Fruit fly (Drosophila melanogaster) whole organism, embryonic: ENCODE measurements around the gene CG18563.

Experiments used
- Abd-B ChIP-seq: fragments of 200-800 bp; sonication (Bioruptor generic); optimal IDR thresholded peaks from 2 replicates; lab custom pipeline; 2018; ENCODE audit warnings: missing biosample characterization, mild to moderate bottlenecking, missing genetic modification characterization, moderate library complexity
- Awh ChIP-seq: fragments of 200-800 bp; sonication (Bioruptor generic); IDR thresholded peaks from 2 replicates; pipeline ENCODE4, ENCODE4 v1.3.6; 2022; ENCODE audit warnings: missing biosample characterization, missing genetic modification characterization
- CG10209 ChIP-seq: fragments of 200-800 bp; sonication (Bioruptor generic); optimal IDR thresholded peaks from 3 replicates; lab custom pipeline; 2017; ENCODE audit warnings: missing biosample characterization, mild to moderate bottlenecking, missing genetic modification characterization, missing genetic modification reagents
- CG11247 ChIP-seq: fragments of 200-800 bp; sonication (Bioruptor generic); IDR thresholded peaks from 2 replicates; pipeline ENCODE4 v1.3.6; 2022; ENCODE audit warnings: missing biosample characterization, missing genetic modification characterization
- CG12236 ChIP-seq: fragments of 200-800 bp; sonication (Bioruptor generic); optimal IDR thresholded peaks from 2 replicates; lab custom pipeline; 2016; ENCODE audit warnings: missing biosample characterization, missing genetic modification characterization
- CG1233 ChIP-seq: fragments of 200-800 bp; sonication (Bioruptor generic); optimal IDR thresholded peaks from 4 replicates; lab custom pipeline; 2018; ENCODE audit warnings: missing biosample characterization, mild to moderate bottlenecking, missing genetic modification characterization
- CG14441 ChIP-seq: fragments of 200-800 bp; sonication (Bioruptor generic); IDR thresholded peaks from 2 replicates; pipeline ENCODE4 v1.3.6; 2022; ENCODE audit warnings: missing biosample characterization, missing genetic modification characterization
- CG1602 ChIP-seq: fragments of 200-800 bp; sonication (Bioruptor generic); optimal IDR thresholded peaks from 3 replicates; lab custom pipeline; 2016; ENCODE audit warnings: missing biosample characterization, missing genetic modification characterization
- CG17802 ChIP-seq: fragments of 200-800 bp; sonication (Bioruptor generic); optimal IDR thresholded peaks from 2 replicates; lab custom pipeline; 2018; ENCODE audit warnings: missing biosample characterization, mild to moderate bottlenecking, missing genetic modification characterization, moderate library complexity
- CG18011 ChIP-seq: fragments of 200-800 bp; sonication (Bioruptor generic); optimal IDR thresholded peaks from 2 replicates; lab custom pipeline; 2017; ENCODE audit warnings: missing biosample characterization, missing genetic modification characterization, mild to moderate bottlenecking, moderate library complexity, missing genotype
- CG18619 ChIP-seq: fragments of 200-800 bp; sonication (Bioruptor generic); optimal IDR thresholded peaks from 3 replicates; lab custom pipeline; 2017; ENCODE audit warnings: missing biosample characterization, mild to moderate bottlenecking, missing genetic modification characterization
- CG2199 ChIP-seq: fragments of 200-800 bp; sonication (Bioruptor generic); IDR thresholded peaks from 3 replicates; pipeline ENCODE4 v1.3.6; 2022; ENCODE audit warnings: missing biosample characterization, missing genetic modification characterization
- CG3065 ChIP-seq: fragments of 200-800 bp; sonication (Bioruptor generic); optimal IDR thresholded peaks from 2 replicates; lab custom pipeline; 2016; ENCODE audit warnings: missing biosample characterization, missing genetic modification characterization
- CG31224 ChIP-seq: fragments of 200-800 bp; sonication (Bioruptor generic); IDR thresholded peaks from 2 replicates; pipeline ENCODE4 v1.3.6; 2022; ENCODE audit warnings: missing biosample characterization, missing genetic modification characterization
- CG34376 ChIP-seq: fragments of 200-800 bp; sonication (Bioruptor generic); optimal IDR thresholded peaks from 2 replicates; lab custom pipeline; 2018; ENCODE audit warnings: missing biosample characterization, mild to moderate bottlenecking, missing genetic modification characterization
- CG34422 ChIP-seq: fragments of 200-800 bp; sonication (Bioruptor generic); IDR thresholded peaks from 3 replicates; pipeline ENCODE4 v1.3.6; 2022; ENCODE audit warnings: missing biosample characterization, missing genetic modification characterization
- CG7556 ChIP-seq: fragments of 200-800 bp; sonication (Bioruptor generic); optimal IDR thresholded peaks from 2 replicates; lab custom pipeline; 2017; ENCODE audit warnings: missing biosample characterization, mild to moderate bottlenecking, missing genetic modification characterization
- CG7839 ChIP-seq: fragments of 200-800 bp; sonication (Bioruptor generic); optimal IDR thresholded peaks from 3 replicates; lab custom pipeline; 2018; ENCODE audit warnings: missing biosample characterization, mild to moderate bottlenecking, missing genetic modification characterization, moderate library complexity
- CG8089 ChIP-seq: fragments of 200-800 bp; sonication (Bioruptor generic); optimal IDR thresholded peaks from 3 replicates; lab custom pipeline; 2016; ENCODE audit warnings: missing biosample characterization, missing genetic modification characterization
- CG8281 ChIP-seq: fragments of 200-800 bp; sonication (Bioruptor generic); optimal IDR thresholded peaks from 2 replicates; lab custom pipeline; 2018; ENCODE audit warnings: missing biosample characterization, mild to moderate bottlenecking, missing genetic modification characterization, moderate library complexity
- CG8765 ChIP-seq: fragments of 200-800 bp; sonication (Bioruptor generic); IDR thresholded peaks from 2 replicates; pipeline ENCODE4 v1.3.6; 2022; ENCODE audit warnings: missing biosample characterization, missing genetic modification characterization
- CG9437 ChIP-seq: fragments of 200-800 bp; sonication (Bioruptor generic); optimal IDR thresholded peaks from 2 replicates; lab custom pipeline; 2018; ENCODE audit warnings: missing biosample characterization, mild to moderate bottlenecking, missing genetic modification characterization
- CG9727 ChIP-seq: fragments of 200-800 bp; sonication (Bioruptor generic); optimal IDR thresholded peaks from 3 replicates; lab custom pipeline; 2017; ENCODE audit warnings: missing biosample characterization, mild to moderate bottlenecking, missing genetic modification characterization
- CTCF ChIP-seq: fragments of 200-800 bp; sonication (Bioruptor generic); optimal IDR thresholded peaks from 2 replicates; lab custom pipeline; 2017; ENCODE audit warnings: missing biosample characterization, mild to moderate bottlenecking, missing genetic modification characterization, moderate library complexity
- Dek ChIP-seq: fragments of 200-800 bp; sonication (Bioruptor generic); optimal IDR thresholded peaks from 3 replicates; lab custom pipeline; 2019; ENCODE audit warnings: missing biosample characterization, mild to moderate bottlenecking, missing genetic modification characterization, moderate library complexity
- Dll ChIP-seq: fragments of 200-800 bp; sonication (Bioruptor generic); IDR thresholded peaks from 4 replicates; pipeline ENCODE4 v1.3.6; 2022; ENCODE audit warnings: missing biosample characterization, missing genetic modification characterization; ENCODE audit not compliant: partially characterized antibody
- Ets97D ChIP-seq: fragments of 200-800 bp; sonication (Bioruptor generic); optimal IDR thresholded peaks from 3 replicates; lab custom pipeline; 2016; ENCODE audit warnings: missing biosample characterization, missing genetic modification characterization
- HLHmδ ChIP-seq: fragments of 200-800 bp; sonication (Bioruptor generic); optimal IDR thresholded peaks from 2 replicates; lab custom pipeline; 2018; ENCODE audit warnings: missing biosample characterization, mild to moderate bottlenecking, missing genetic modification characterization, moderate library complexity
- Hmr ChIP-seq: fragments of 200-800 bp; sonication (Bioruptor generic); optimal IDR thresholded peaks from 3 replicates; lab custom pipeline; 2017; ENCODE audit warnings: mild to moderate bottlenecking, missing biosample characterization, missing genetic modification reagents, missing genetic modification characterization
- Lhr ChIP-seq: fragments of 200-800 bp; sonication (Bioruptor generic); optimal IDR thresholded peaks from 3 replicates; lab custom pipeline; 2017; ENCODE audit warnings: mild to moderate bottlenecking, missing biosample characterization, missing genetic modification reagents, missing genetic modification characterization
- MBD-R2 ChIP-seq: fragments of 200-800 bp; sonication (Bioruptor generic); IDR thresholded peaks from 2 replicates; pipeline ENCODE4 v1.3.6; 2022; ENCODE audit warnings: missing biosample characterization, missing genetic modification characterization
- PHDP ChIP-seq: fragments of 200-800 bp; sonication (Bioruptor generic); optimal IDR thresholded peaks from 3 replicates; lab custom pipeline; 2018; ENCODE audit warnings: missing biosample characterization, mild to moderate bottlenecking, missing genetic modification characterization, moderate library complexity
- Ravus ChIP-seq: fragments of 200-800 bp; sonication (Bioruptor generic); IDR thresholded peaks from 2 replicates; pipeline ENCODE4 v1.3.6; 2022; ENCODE audit warnings: missing biosample characterization, missing genetic modification characterization
- Xbp1 ChIP-seq: fragments of 200-800 bp; sonication (Bioruptor generic); optimal IDR thresholded peaks from 3 replicates; lab custom pipeline; 2016; ENCODE audit warnings: missing biosample characterization, mild to moderate bottlenecking, missing genetic modification characterization
- crol ChIP-seq: fragments of 200-800 bp; sonication (Bioruptor generic); IDR thresholded peaks from 2 replicates; pipeline ENCODE4 v1.3.6; 2022; ENCODE audit warnings: missing biosample characterization, missing genetic modification characterization
- fru ChIP-seq: fragments of >200 bp; optimal IDR thresholded peaks from 2 replicates; lab custom pipeline; 2017
- gfzf ChIP-seq: fragments of 200-800 bp; sonication (Bioruptor generic); optimal IDR thresholded peaks from 2 replicates; lab custom pipeline; 2016; ENCODE audit warnings: missing biosample characterization, mild to moderate bottlenecking, missing genetic modification characterization, moderate library complexity
- gro ChIP-seq: fragments of 200-800 bp; sonication (Bioruptor generic); optimal IDR thresholded peaks from 2 replicates; lab custom pipeline; 2016; ENCODE audit warnings: missing biosample characterization, missing genetic modification characterization
- h ChIP-seq: fragments of >200 bp; optimal IDR thresholded peaks from 2 replicates; lab custom pipeline; 2017
- ind ChIP-seq: fragments of 200-800 bp; sonication (Bioruptor generic); optimal IDR thresholded peaks from 3 replicates; lab custom pipeline; 2016; ENCODE audit warnings: missing biosample characterization, missing genetic modification characterization
- ken ChIP-seq: fragments of 200-800 bp; sonication (Bioruptor generic); IDR thresholded peaks from 3 replicates; pipeline ENCODE4 v1.3.6; 2022; ENCODE audit warnings: missing biosample characterization, missing genetic modification characterization
- lilli ChIP-seq: fragments of 200-800 bp; sonication (Bioruptor generic); optimal IDR thresholded peaks from 3 replicates; lab custom pipeline; 2016; ENCODE audit warnings: missing biosample characterization, missing genetic modification characterization
- onecut ChIP-seq: fragments of 200-800 bp; sonication (Bioruptor generic); IDR thresholded peaks from 2 replicates; pipeline ENCODE4 v1.3.6; 2022; ENCODE audit warnings: missing biosample characterization, missing genetic modification characterization
- pita ChIP-seq: fragments of 200-800 bp; sonication (Bioruptor generic); optimal IDR thresholded peaks from 2 replicates; lab custom pipeline; 2017; ENCODE audit warnings: missing biosample characterization, mild to moderate bottlenecking, missing genetic modification characterization
- sens ChIP-seq: fragments of 200-800 bp; sonication (Bioruptor generic); peaks from one replicate; lab custom pipeline; 2016; ENCODE audit warnings: missing biosample characterization, missing genetic modification characterization
- sisA ChIP-seq: fragments of 200-800 bp; sonication (Bioruptor generic); IDR thresholded peaks from 2 replicates; pipeline ENCODE4 v1.3.6; 2022; ENCODE audit warnings: missing biosample characterization, missing genetic modification characterization
- so ChIP-seq: fragments of 200-800 bp; sonication (Bioruptor generic); IDR thresholded peaks from 3 replicates; pipeline ENCODE4 v1.3.6; 2022; ENCODE audit warnings: missing biosample characterization, missing genetic modification characterization
- stwl ChIP-seq: fragments of 200-800 bp; sonication (Bioruptor generic); optimal IDR thresholded peaks from 3 replicates; lab custom pipeline; 2018; ENCODE audit warnings: missing biosample characterization, mild to moderate bottlenecking, missing genetic modification characterization, moderate library complexity
- tin ChIP-seq: fragments of 200-800 bp; sonication (Bioruptor generic); optimal IDR thresholded peaks from 3 replicates; lab custom pipeline; 2016; ENCODE audit warnings: missing biosample characterization, missing genetic modification characterization
- toy ChIP-seq: fragments of 200-800 bp; sonication (Bioruptor generic); IDR thresholded peaks from 2 replicates; pipeline ENCODE4 v1.3.6; 2022; ENCODE audit warnings: missing biosample characterization, missing genetic modification characterization
- zf30C ChIP-seq: fragments of 200-800 bp; sonication (Bioruptor generic); optimal IDR thresholded peaks from 3 replicates; lab custom pipeline; 2018; ENCODE audit warnings: missing biosample characterization, mild to moderate bottlenecking, missing genetic modification characterization

Gene CG18563

dm6 chr2L:17465915-17466677 lies 8.3 kb upstream of the CG18563 start (continued):
- TF ChIP-seq ind (GFP tag; lab: Kevin White, UChicago) (peak; percentile 81), Abd-B (GFP tag; lab: Kevin White, UChicago) (peak; percentile 63), CG9437 (GFP tag; lab: Kevin White, UChicago) (peak; percentile 71), CG7839 (peak; percentile 87), CG1233 (GFP tag; lab: Kevin White, UChicago) (peak; percentile 68), CG8765 (GFP tag; lab: Robert Waterston, UW) (peak; percentile 36; the same call in 1 of the 2 replicates), CTCF (GFP tag; lab: Kevin White, UChicago) (peak; percentile 85), Dll (no peak), CG11247 (GFP tag; lab: Robert Waterston, UW) (peak; percentile 47; the same call in 1 of the 2 replicates), pita (no peak), MBD-R2 (GFP tag; lab: Robert Waterston, UW) (peak; percentile 50; the same call in 1 of the 2 replicates), so (GFP tag; lab: Robert Waterston, UW) (peak; percentile 64; the same call in 1 of the 3 replicates), lilli (peak; percentile 76), CG34376 (GFP tag; lab: Kevin White, UChicago) (peak; percentile 30), CG9727 (GFP tag; lab: Kevin White, UChicago) (peak; percentile 81), sisA (GFP tag; lab: Robert Waterston, UW) (peak; percentile 80), CG18619 (GFP tag; lab: Kevin White, UChicago) (peak; percentile 70), Hmr (GFP tag; lab: Kevin White, UChicago) (peak; percentile 79), Ets97D (peak; percentile 59), CG3065 (GFP tag; lab: Kevin White, UChicago) (peak; percentile 20), Xbp1 (GFP tag; lab: Kevin White, UChicago) (peak; percentile 78), CG10209 (GFP tag; lab: Kevin White, UChicago) (peak; percentile 73), CG1602 (peak; percentile 71), CG34422 (peak; percentile 75), CG17802 (tag; lab: Kevin White, UChicago) (peak; percentile 43), Awh (peak; percentile 62; the same call in 1 of the 2 replicates), CG12236 (GFP tag; lab: Kevin White, UChicago) (peak; percentile 75), CG31224 (peak; percentile 45; the same call in 1 of the 2 replicates), Dek (tag; lab: Kevin White, UChicago) (peak; percentile 76), h (lab: Kevin White, UChicago) (no peak), CG8089 (GFP tag; lab: Kevin White, UChicago) (peak; percentile 67), zf30C (peak; percentile 55), ken (GFP tag; lab: Robert Waterston, UW) (peak; percentile 81), gfzf (GFP tag; lab: Kevin White, UChicago) (no peak), CG18011 (GFP tag; lab: Kevin White, UChicago) (peak; percentile 30), CG7556 (GFP tag; lab: Kevin White, UChicago) (peak; percentile 85), gro (GFP tag; lab: Kevin White, UChicago) (peak; percentile 40), Lhr (GFP tag; lab: Kevin White, UChicago) (peak; percentile 41), HLHmδ (GFP tag; lab: Kevin White, UChicago) (no peak), CG14441 (peak; percentile 73), CG2199 (GFP tag; lab: Robert Waterston, UW) (0 out of 3 replicates have a peak, but pooled peaks have one; percentile 49), PHDP (peak; percentile 86), toy (GFP tag; lab: Robert Waterston, UW) (no peak), fru (lab: Kevin White, UChicago) (no peak), stwl (tag; lab: Kevin White, UChicago) (no peak), Ravus (GFP tag; lab: Robert Waterston, UW) (no peak), CG8281 (tag; lab: Kevin White, UChicago) (peak; percentile 47), sens (GFP tag; lab: Kevin White, UChicago) (peak; percentile 98), crol (GFP tag; lab: Robert Waterston, UW) (peak; percentile 28; the same call in 1 of the 2 replicates), tin (GFP tag; lab: Kevin White, UChicago) (peak; percentile 81), onecut (GFP tag; lab: Robert Waterston, UW) (no peak)
